Fruit fly (Drosophila melanogaster) whole organism, adult: Measurements from ENCODE around the gene CG9536.
A peak's percentile ranks its signal among the peaks of the same experiment; 100 is the strongest.

Source experiments
- CG11617 ChIP-seq: fragments of 200-800 bp; sonication (Bioruptor generic); optimal IDR thresholded peaks from 2 replicates; lab custom pipeline; 2017; ENCODE audit warnings: mild to moderate bottlenecking, missing biosample characterization, missing genetic modification reagents, missing genetic modification characterization
- CG1620 ChIP-seq: fragments of 200-800 bp; sonication (Bioruptor generic); optimal IDR thresholded peaks from 2 replicates; lab custom pipeline; 2016; ENCODE audit warnings: missing biosample characterization, missing genetic modification characterization
- CG33017 ChIP-seq: fragments of 200-800 bp; sonication (Bioruptor generic); optimal IDR thresholded peaks from 2 replicates; lab custom pipeline; 2018; ENCODE audit warnings: missing biosample characterization, mild to moderate bottlenecking, missing genetic modification characterization, moderate library complexity
- CG5204 ChIP-seq: fragments of 200-800 bp; sonication (Bioruptor generic); optimal IDR thresholded peaks from 2 replicates; lab custom pipeline; 2016; ENCODE audit warnings: missing biosample characterization, missing genetic modification characterization
- CG7045 ChIP-seq: fragments of 200-800 bp; sonication (Bioruptor generic); optimal IDR thresholded peaks from 2 replicates; lab custom pipeline; 2017; ENCODE audit warnings: missing biosample characterization, mild to moderate bottlenecking, missing genetic modification characterization
- CG7101 ChIP-seq: fragments of 200-800 bp; sonication (Bioruptor generic); optimal IDR thresholded peaks from 2 replicates; lab custom pipeline; 2018; ENCODE audit warnings: missing biosample characterization, mild to moderate bottlenecking, missing genetic modification characterization, moderate library complexity
- Clk ChIP-seq: fragments of 200-800 bp; sonication (Bioruptor generic); optimal IDR thresholded peaks from 2 replicates; lab custom pipeline; 2017; ENCODE audit warnings: missing biosample characterization, missing genetic modification characterization
- Crg-1 ChIP-seq: fragments of 200-800 bp; sonication (Bioruptor generic); optimal IDR thresholded peaks from 2 replicates; lab custom pipeline; 2016; ENCODE audit warnings: missing biosample characterization, missing genetic modification characterization
- Hr96 ChIP-seq: fragments of 200-800 bp; sonication (Bioruptor generic); optimal IDR thresholded peaks from 2 replicates; lab custom pipeline; 2016; ENCODE audit warnings: missing biosample characterization, missing genetic modification characterization
- Mnt ChIP-seq: fragments of 200-800 bp; sonication (Bioruptor generic); optimal IDR thresholded peaks from 2 replicates; lab custom pipeline; 2016; ENCODE audit warnings: missing biosample characterization, mild to moderate bottlenecking, missing genetic modification characterization
- bab1 ChIP-seq: fragments of 200-800 bp; sonication (Bioruptor generic); optimal IDR thresholded peaks from 3 replicates; lab custom pipeline; 2019; ENCODE audit warnings: missing biosample characterization, mild to moderate bottlenecking, missing genetic modification characterization, moderate library complexity
- cic ChIP-seq: fragments of 200-800 bp; sonication (Bioruptor generic); optimal IDR thresholded peaks from 2 replicates; lab custom pipeline; 2017; ENCODE audit warnings: missing biosample characterization, mild to moderate bottlenecking, missing genetic modification characterization, moderate library complexity
- cnc ChIP-seq, 2 experiments: fragments of >200 bp; optimal IDR thresholded peaks; 2 replicates each; lab custom pipeline; 2017
- kay ChIP-seq: fragments of 200-800 bp; sonication (Bioruptor generic); peaks from one replicate; lab custom pipeline; 2016; ENCODE audit warnings: missing biosample characterization, missing genetic modification characterization, borderline replicate concordance
- ovo ChIP-seq: fragments of 200-800 bp; sonication (Bioruptor generic); optimal IDR thresholded peaks from 2 replicates; lab custom pipeline; 2016; ENCODE audit warnings: missing biosample characterization, missing genetic modification characterization
- pad ChIP-seq: fragments of 200-800 bp; sonication (Bioruptor generic); optimal IDR thresholded peaks from 3 replicates; lab custom pipeline; 2017; ENCODE audit warnings: missing biosample characterization, missing genetic modification characterization, mild to moderate bottlenecking, moderate library complexity, missing genetic modification reagents
- tj ChIP-seq: fragments of 200-800 bp; sonication (Bioruptor generic); optimal IDR thresholded peaks from 3 replicates; lab custom pipeline; 2017; ENCODE audit warnings: missing biosample characterization, mild to moderate bottlenecking, missing genetic modification characterization, moderate library complexity
- toe ChIP-seq: fragments of 200-800 bp; sonication (Bioruptor generic); optimal IDR thresholded peaks from 2 replicates; lab custom pipeline; 2016; ENCODE audit warnings: missing biosample characterization, missing genetic modification characterization

Gene CG9536

DNA sequence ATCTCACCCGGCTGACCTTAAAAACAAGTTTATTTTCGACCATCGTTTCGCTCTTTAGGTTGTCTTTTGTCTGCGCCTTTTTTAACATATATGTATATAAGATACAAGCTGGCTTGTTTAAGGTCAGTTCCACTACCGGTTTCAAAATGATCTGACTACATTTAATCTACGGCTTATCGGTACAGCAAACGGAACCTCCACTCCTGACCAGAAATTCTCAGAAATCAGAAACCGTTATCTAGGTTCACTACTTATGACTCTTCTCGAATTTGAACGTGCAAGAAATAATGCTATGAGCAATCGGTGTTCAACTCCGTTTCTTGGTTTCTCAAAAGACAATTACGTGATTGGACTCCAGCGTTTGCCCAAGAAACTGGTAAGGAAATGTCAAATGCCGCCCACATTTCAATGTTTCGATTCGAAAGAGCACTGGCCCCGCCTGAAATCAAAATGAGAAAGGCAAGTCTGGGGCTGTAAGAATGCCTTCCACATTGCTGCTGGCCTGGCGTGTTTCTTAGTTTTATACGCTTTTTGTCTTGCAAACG is 6.6 kb downstream of the CG9536 start:
- TF ChIP-seq CG7101 (tag; lab: Kevin White, UChicago): no peak
- no peak for TF ChIP-seq Hr96
- no peak for TF ChIP-seq Crg-1

DNA sequence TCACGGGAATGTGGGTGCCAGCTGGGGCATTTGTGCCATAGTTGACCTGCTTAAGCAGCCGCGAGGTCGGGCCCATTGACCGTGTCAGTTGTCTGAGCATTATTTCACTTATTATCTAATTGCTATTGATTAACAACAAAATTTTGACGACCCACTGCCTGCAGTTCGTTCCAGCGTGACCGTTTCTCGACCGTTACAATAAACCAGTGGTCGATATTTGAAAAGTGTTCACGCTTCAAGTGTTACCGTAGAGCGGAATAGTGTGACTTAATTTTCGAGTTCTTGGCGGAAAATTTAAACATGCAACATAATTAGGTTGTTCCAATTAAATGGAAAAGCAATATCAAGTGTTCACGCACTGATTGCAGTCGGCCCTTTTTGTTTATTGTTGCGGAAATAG is 9.3 kb downstream of the CG9536 start, which contains the start of gene HemK1:
Gene HemK1, minus strand, starts transcription at position 190 of the 400 bp plus-strand sequence.
- TF ChIP-seq Clk (GFP tag; lab: Kevin White, UChicago) (no peak), CG7101 (tag; lab: Kevin White, UChicago) (peak; percentile 37), bab1 (GFP tag; lab: Kevin White, UChicago) (peak; percentile 64)

DNA sequence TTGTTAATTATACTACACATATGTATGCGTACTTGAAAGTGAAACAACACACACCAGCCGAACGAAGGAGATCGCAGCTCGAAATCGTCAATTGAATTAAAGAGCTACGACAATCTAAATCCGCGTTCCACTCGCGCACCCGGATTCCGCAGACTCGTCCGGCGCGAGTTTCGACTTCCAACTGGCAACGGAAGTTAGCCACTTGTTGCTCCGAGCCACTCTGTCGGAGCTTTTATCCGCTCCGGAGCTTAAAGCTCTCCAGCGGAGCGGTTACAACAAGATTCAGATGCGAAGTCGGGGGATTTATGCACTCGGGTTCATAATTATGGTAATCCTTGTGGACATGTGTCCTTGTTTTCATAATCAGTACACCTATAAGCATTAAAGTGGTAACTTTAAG is 11.3 kb downstream of the CG9536 start, which contains the start of gene Rchy1:
Gene Rchy1, minus strand, starts transcription at position 173 of the 400 bp plus-strand sequence.
- TF ChIP-seq CG33017 (tag; lab: Kevin White, UChicago) (no peak), bab1 (GFP tag; lab: Kevin White, UChicago) (peak; percentile 53), cic (peak; percentile 30)

DNA sequence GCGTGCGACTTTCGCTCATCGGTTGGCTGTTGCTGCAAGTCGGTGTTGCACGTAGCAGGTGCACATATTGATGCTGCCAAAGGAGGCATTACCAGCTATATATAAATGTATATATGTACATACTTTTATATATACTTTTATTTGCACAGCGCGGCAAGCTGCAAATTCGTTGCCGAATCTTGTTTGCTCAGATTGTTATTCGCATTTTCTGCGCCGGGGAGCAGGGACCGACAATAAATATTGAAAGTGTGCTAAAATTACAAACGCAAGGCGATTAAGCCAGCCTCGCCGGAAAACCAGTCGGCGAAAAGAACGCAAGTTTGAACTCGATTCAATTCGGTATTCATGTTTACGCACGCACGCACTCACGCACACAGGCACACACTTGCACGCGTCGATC is 12.0 kb downstream of the CG9536 start:
- TF ChIP-seq CG7045 (GFP tag; lab: Kevin White, UChicago) (no peak), CG1620 (GFP tag; lab: Kevin White, UChicago) (no peak), bab1 (GFP tag; lab: Kevin White, UChicago) (no peak), Clk (GFP tag; lab: Kevin White, UChicago) (no peak), cic (no peak), Crg-1 (no peak), CG33017 (tag; lab: Kevin White, UChicago) (no peak), tj (GFP tag; lab: Kevin White, UChicago) (no peak)

DNA sequence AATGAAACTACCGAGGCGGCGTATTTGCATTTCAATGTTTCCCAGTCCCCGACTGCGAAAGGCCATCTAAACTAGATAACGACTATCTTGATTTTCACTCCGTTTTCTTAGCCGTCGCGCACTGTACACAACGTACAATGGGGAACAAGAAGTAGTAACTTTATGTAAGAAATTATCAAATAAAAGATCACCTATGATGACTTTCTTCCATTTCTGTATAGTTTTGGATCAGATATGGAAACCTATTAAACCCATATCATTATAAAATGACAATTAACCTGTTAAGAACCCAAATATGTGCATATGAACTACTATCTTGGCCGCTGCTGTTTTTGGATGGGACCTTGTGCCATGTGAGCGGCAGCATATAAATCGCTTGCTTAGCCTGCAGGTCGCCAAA is 12.5 kb downstream of the CG9536 start:
- no peak for TF ChIP-seq CG1620 (GFP tag; lab: Kevin White, UChicago)
- no peak for TF ChIP-seq Crg-1
- TF ChIP-seq pad (GFP tag; lab: Kevin White, UChicago): no peak
- TF ChIP-seq CG11617: no peak
- no peak for TF ChIP-seq CG33017 (tag; lab: Kevin White, UChicago)
- TF ChIP-seq toe: no peak
- no peak for TF ChIP-seq Hr96
- no peak for TF ChIP-seq cic
- no peak for TF ChIP-seq tj (GFP tag; lab: Kevin White, UChicago)
- TF ChIP-seq CG5204 (GFP tag; lab: Kevin White, UChicago): no peak
- TF ChIP-seq ovo (GFP tag; lab: Kevin White, UChicago): no peak
- no peak for TF ChIP-seq Clk (GFP tag; lab: Kevin White, UChicago)

DNA sequence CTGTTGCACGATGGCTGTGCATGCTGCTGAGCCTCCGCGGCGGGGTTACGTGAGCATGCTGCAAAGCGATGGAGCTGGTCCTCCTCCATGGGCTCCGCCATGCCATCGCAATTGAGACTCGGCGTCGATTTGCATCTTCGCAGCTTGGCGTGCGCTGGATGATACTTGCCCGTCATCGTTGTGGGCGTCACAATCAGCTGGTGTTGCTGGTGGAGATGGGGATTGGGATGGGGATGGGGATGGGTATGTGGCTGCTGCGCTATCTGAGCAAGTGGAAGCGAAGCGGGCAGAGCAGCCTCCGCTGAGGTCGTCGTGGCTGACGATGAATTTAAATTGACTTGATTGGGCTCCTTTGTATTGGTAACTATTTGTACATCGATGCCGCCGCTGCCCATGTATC is 13.4 kb downstream of the CG9536 start:
- TF ChIP-seq Clk (GFP tag; lab: Kevin White, UChicago) (no peak), pad (GFP tag; lab: Kevin White, UChicago) (no peak), cic (no peak)

DNA sequence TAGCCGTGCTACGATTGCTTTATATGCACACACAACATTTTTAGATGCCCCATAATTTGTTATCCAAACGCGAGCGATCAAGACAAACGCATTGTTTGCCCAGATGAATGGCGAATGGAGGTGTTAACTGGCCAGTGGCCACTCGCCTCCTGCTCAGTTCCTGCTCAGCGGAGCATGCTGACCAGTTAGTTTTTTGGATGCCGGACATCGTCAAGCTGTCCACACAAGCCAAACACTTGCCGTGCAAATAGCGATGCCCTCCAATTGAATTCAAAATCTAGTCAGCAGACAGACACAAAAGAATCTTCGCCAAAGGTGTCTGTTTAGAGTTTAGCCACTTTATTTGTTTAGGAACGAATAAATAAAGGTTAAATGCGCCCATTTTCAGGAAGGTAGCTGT is 14.5 kb downstream of the CG9536 start:
- TF ChIP-seq ovo (GFP tag; lab: Kevin White, UChicago) (no peak), kay (GFP tag; lab: Kevin White, UChicago) (no peak), toe (no peak), Clk (GFP tag; lab: Kevin White, UChicago) (no peak)

DNA sequence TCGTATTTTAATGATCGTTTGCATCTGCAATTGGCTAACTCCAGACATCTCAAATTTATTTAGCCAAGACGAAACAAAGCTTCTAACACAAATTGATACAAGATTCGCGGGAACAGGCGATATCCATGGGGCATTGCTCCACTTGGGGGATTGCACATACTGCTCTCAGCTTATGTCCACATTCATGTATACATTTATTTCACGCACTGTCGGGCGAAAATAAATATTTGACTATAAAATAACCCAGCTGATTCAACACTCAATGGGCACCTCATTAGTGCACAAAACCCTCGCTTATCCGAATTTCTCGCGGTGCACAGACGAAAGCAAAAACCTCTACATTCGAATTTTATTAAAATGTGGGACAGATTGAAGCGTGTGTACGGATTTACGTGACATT is 15.3 kb downstream of the CG9536 start:
- peak; percentile 38 for TF ChIP-seq kay (GFP tag; lab: Kevin White, UChicago)
- no peak for TF ChIP-seq CG5204 (GFP tag; lab: Kevin White, UChicago)

DNA sequence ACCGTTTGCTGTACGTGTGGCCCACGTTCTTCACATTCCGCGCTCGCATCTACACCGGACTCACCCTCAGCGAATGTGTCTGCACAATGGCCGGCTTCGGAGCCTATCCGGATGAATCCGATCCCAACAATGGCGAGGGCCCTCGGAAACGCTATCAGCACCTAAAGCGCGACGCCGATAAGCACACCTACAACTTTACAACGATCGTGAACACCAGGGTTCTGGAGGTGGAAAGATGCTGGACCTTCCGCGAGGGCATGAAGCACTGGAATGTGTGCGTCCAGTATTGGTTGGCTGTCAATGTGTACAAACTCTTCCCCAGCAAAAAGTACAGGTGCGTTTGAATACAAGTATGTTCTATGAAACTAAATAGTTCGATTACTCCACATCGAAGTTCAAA is 19.2 kb downstream of the CG9536 start:
- peak; percentile 2 for TF ChIP-seq Mnt
- TF ChIP-seq CG11617: no peak
- TF ChIP-seq cnc (optimal IDR thresholded peaks at IDR 0.05; lab: Kevin White, UChicago): no peak
- no peak for TF ChIP-seq CG7101 (tag; lab: Kevin White, UChicago)
- TF ChIP-seq tj (GFP tag; lab: Kevin White, UChicago): no peak
- no peak for TF ChIP-seq pad (GFP tag; lab: Kevin White, UChicago)
